Worm (Caenorhabditis elegans): ENCODE data around the gene C26D10.7.

C26D10.7 gene

ce11 chrII:8326228-8326960 is 7.3 kb upstream of the C26D10.7 start (continued):
- TF ChIP-seq xnd-1 (tag; optimal IDR thresholded peaks at IDR 0.05) (peak; percentile 2), B0261.1 (tag; optimal IDR thresholded peaks at IDR 0.05) (no peak), somi-1 (GFP tag; optimal IDR thresholded peaks at IDR 0.05) (no peak), ztf-18 (tag; optimal IDR thresholded peaks at IDR 0.05) (no peak), B0019.2 (GFP tag; conservative IDR thresholded peaks at IDR 0.05) (no peak), egl-44 (GFP tag; IDR thresholded peaks at IDR 0.05) (no peak), F22D6.2 (tag; optimal IDR thresholded peaks at IDR 0.05) (no peak), B0336.3 (GFP tag; IDR thresholded peaks at IDR 0.05) (peak; percentile 43; the same call in 1 of the 2 replicates), rcor-1 (GFP tag; IDR thresholded peaks at IDR 0.05) (0 out of 2 replicates have a peak, but pooled peaks have one; percentile 42), nhr-120 (GFP tag; IDR thresholded peaks at IDR 0.05) (no peak), F10E7.11 (tag; optimal IDR thresholded peaks at IDR 0.05) (no peak), rpc-1 (optimal IDR thresholded peaks at IDR 0.05) (no peak), rpc-1 (tag; optimal IDR thresholded peaks at IDR 0.05) (no peak), mcd-1 (GFP tag; IDR thresholded peaks at IDR 0.05) (no peak), mel-28 (tag; optimal IDR thresholded peaks at IDR 0.05; ENCODE audit: borderline replicate concordance) (no peak), athp-1 (tag; optimal IDR thresholded peaks at IDR 0.05) (peak; percentile 14), ztf-26 (tag; optimal IDR thresholded peaks at IDR 0.05) (no peak), zfh-2 (GFP tag; conservative IDR thresholded peaks at IDR 0.05) (no peak), madf-10 (tag; optimal IDR thresholded peaks at IDR 0.05) (no peak), pbrm-1 (GFP tag; IDR thresholded peaks at IDR 0.05) (no peak), nfyb-1 (GFP tag; IDR thresholded peaks at IDR 0.05) (0 out of 2 replicates have a peak, but pooled peaks have one; percentile 56), let-607 (tag; optimal IDR thresholded peaks at IDR 0.05) (no peak), let-526 (GFP tag; IDR thresholded peaks at IDR 0.05) (no peak), die-1 (tag; optimal IDR thresholded peaks at IDR 0.05) (no peak), lsl-1 (GFP tag; optimal IDR thresholded peaks at IDR 0.05) (peak; percentile 3), aptf-3 (GFP tag; IDR thresholded peaks at IDR 0.05) (no peak), nfya-2 (GFP tag; IDR thresholded peaks at IDR 0.05) (no peak), attf-3 (GFP tag; conservative IDR thresholded peaks at IDR 0.05) (no peak), nhr-27 (tag; optimal IDR thresholded peaks at IDR 0.05) (no peak), egl-18 (GFP tag; IDR thresholded peaks at IDR 0.05) (no peak), bed-2 (GFP tag; IDR thresholded peaks at IDR 0.05) (no peak), madf-8 (GFP tag; conservative IDR thresholded peaks at IDR 0.05) (no peak), sptf-2 (GFP tag; optimal IDR thresholded peaks at IDR 0.05) (no peak), hlh-26 (GFP tag; conservative IDR thresholded peaks at IDR 0.05) (no peak), F55B11.4 (tag; optimal IDR thresholded peaks at IDR 0.05; ENCODE audit: borderline replicate concordance, insufficient read depth) (no peak), F33H1.4 (GFP tag; IDR thresholded peaks at IDR 0.05) (no peak), akir-1 (GFP tag; optimal IDR thresholded peaks at IDR 0.05) (no peak), unc-62 (GFP tag; optimal IDR thresholded peaks at IDR 0.05) (no peak), sea-2 (GFP tag; IDR thresholded peaks at IDR 0.05) (no peak), lin-40 (tag; optimal IDR thresholded peaks at IDR 0.05) (no peak), snpc-4 (GFP tag; optimal IDR thresholded peaks at IDR 0.05) (peak; percentile 5), snpc-4 (tag; optimal IDR thresholded peaks at IDR 0.05) (peak in 1 of 4 experiments; percentile 17), lin-26 (GFP tag; IDR thresholded peaks at IDR 0.05) (0 out of 2 replicates have a peak, but pooled peaks have one; percentile 30), ztf-25 (GFP tag; IDR thresholded peaks at IDR 0.05) (0 out of 2 replicates have a peak, but pooled peaks have one; percentile 34), gei-17 (GFP tag; optimal IDR thresholded peaks at IDR 0.05) (no peak), nhr-90 (tag; optimal IDR thresholded peaks at IDR 0.05) (no peak), rec-8 (tag; optimal IDR thresholded peaks at IDR 0.05) (peak in 1 of 2 experiments; percentile 17), lin-54 (GFP tag; optimal IDR thresholded peaks at IDR 0.05) (no peak)

Measured in whole organism, young adult.